Worm (Caenorhabditis elegans): ENCODE data around the gene nhr-258.

Gene nhr-258

ce11 chrIV:8005376-8005775 is 39.4 kb upstream of the nhr-258 start (continued):
- TF ChIP-seq ceh-28 (tag; optimal IDR thresholded peaks at IDR 0.05) (no peak), tra-1 (GFP tag; IDR thresholded peaks at IDR 0.05) (no peak), dpl-1 (GFP tag; optimal IDR thresholded peaks at IDR 0.05) (no peak), mxl-3 (GFP tag; optimal IDR thresholded peaks at IDR 0.05) (no peak)

ce11 chrIV:8006161-8006560 is 38.6 kb upstream of the nhr-258 start:
- TF ChIP-seq nhr-102 (tag; optimal IDR thresholded peaks at IDR 0.05) (no peak), F37D6.2 (tag; optimal IDR thresholded peaks at IDR 0.05) (no peak), tag-97 (GFP tag; IDR thresholded peaks at IDR 0.05) (no peak), nhr-25 (tag; optimal IDR thresholded peaks at IDR 0.05; ENCODE audit: borderline replicate concordance, insufficient read depth) (no peak), mxl-3 (GFP tag; optimal IDR thresholded peaks at IDR 0.05) (no peak), mes-2 (tag; optimal IDR thresholded peaks at IDR 0.05; ENCODE audit: poor library complexity, severe bottlenecking) (no peak), dmd-8 (GFP tag; IDR thresholded peaks at IDR 0.05) (no peak), zfp-2 (tag; optimal IDR thresholded peaks at IDR 0.05) (no peak), nhr-41 (GFP tag; IDR thresholded peaks at IDR 0.05) (no peak)

- TF ChIP-seq aha-1 (tag) (peak; percentile 92), ztf-11 (tag; optimal IDR thresholded peaks at IDR 0.05) (no peak), mep-1 (tag; optimal IDR thresholded peaks at IDR 0.05) (no peak), ZK546.5 (tag; optimal IDR thresholded peaks at IDR 0.05) (no peak)
Measured at ce11 chrIV:8007549-8007948, 37.2 kb upstream of the nhr-258 start.

- TF ChIP-seq nhr-10 (tag; optimal IDR thresholded peaks at IDR 0.05), result no peak
- no peak for TF ChIP-seq nhr-102 (tag; optimal IDR thresholded peaks at IDR 0.05)
- no peak for TF ChIP-seq ZK546.5 (tag; optimal IDR thresholded peaks at IDR 0.05)
- TF ChIP-seq mxl-3 (GFP tag; optimal IDR thresholded peaks at IDR 0.05), result peak; percentile 10
- peak in 1 of 2 experiments; percentile 93 for TF ChIP-seq unc-62 (GFP tag; optimal IDR thresholded peaks at IDR 0.05 in 1 of 2)
- TF ChIP-seq unc-62 (tag; optimal IDR thresholded peaks at IDR 0.05), result no peak
Measured at ce11 chrIV:8008137-8008536, 36.6 kb upstream of the nhr-258 start.

- TF ChIP-seq ceh-82 (tag; optimal IDR thresholded peaks at IDR 0.05) (no peak), mxl-3 (GFP tag; optimal IDR thresholded peaks at IDR 0.05) (peak; percentile 49), ctbp-1 (GFP tag; IDR thresholded peaks at IDR 0.05) (no peak), nhr-111 (GFP tag; optimal IDR thresholded peaks at IDR 0.05) (no peak), unc-62 (GFP tag; optimal IDR thresholded peaks at IDR 0.05 in 1 of 2) (peak in 1 of 2 experiments; percentile 47), unc-62 (tag; optimal IDR thresholded peaks at IDR 0.05) (no peak), mdl-1 (tag; optimal IDR thresholded peaks at IDR 0.05) (peak in 1 of 2 experiments; percentile 14), aha-1 (tag) (peak; percentile 88), daf-19 (GFP tag; conservative IDR thresholded peaks at IDR 0.05) (no peak), madf-5 (GFP tag; IDR thresholded peaks at IDR 0.05) (0 out of 4 replicates have a peak, but pooled peaks of 1 of the 2 experiments have one; percentile 4)
Measured at ce11 chrIV:8009374-8009773, 35.4 kb upstream of the nhr-258 start.

- TF ChIP-seq lin-38 (GFP tag; IDR thresholded peaks at IDR 0.05) (peak; percentile 23; the same call in 1 of the 2 replicates), unc-130 (GFP tag; optimal IDR thresholded peaks at IDR 0.05) (peak; percentile 7), unc-62 (GFP tag; optimal IDR thresholded peaks at IDR 0.05 in 1 of 2) (no peak), unc-62 (tag; optimal IDR thresholded peaks at IDR 0.05) (no peak), vab-7 (GFP tag; IDR thresholded peaks at IDR 0.05) (no peak), lir-3 (tag; optimal IDR thresholded peaks at IDR 0.05) (no peak), dve-1 (tag; optimal IDR thresholded peaks at IDR 0.05; ENCODE audit: insufficient read depth) (no peak), zag-1 (tag; optimal IDR thresholded peaks at IDR 0.05) (no peak), lim-7 (GFP tag; IDR thresholded peaks at IDR 0.05) (no peak), lsy-2 (tag; optimal IDR thresholded peaks at IDR 0.05) (peak in 1 of 2 experiments; percentile 42), daf-16 (GFP tag; optimal IDR thresholded peaks at IDR 0.05) (no peak), daf-16 (tag; optimal IDR thresholded peaks at IDR 0.05) (no peak), dmd-8 (GFP tag; IDR thresholded peaks at IDR 0.05) (no peak), nhr-11 (tag; optimal IDR thresholded peaks at IDR 0.05) (no peak), nhr-111 (GFP tag; optimal IDR thresholded peaks at IDR 0.05) (no peak), daf-19 (GFP tag; conservative IDR thresholded peaks at IDR 0.05) (no peak), aly-2 (tag; optimal IDR thresholded peaks at IDR 0.05) (no peak)
Measured at ce11 chrIV:8010521-8010920, 34.2 kb upstream of the nhr-258 start.
